Worm (Caenorhabditis elegans) whole organism, late embryonic: Measurements from ENCODE around the gene his-1.

ENCODE experiments used
- C38D4.7 ChIP-seq: fragments of 200-800 bp; sonication (Bioruptor generic); optimal IDR thresholded peaks from 2 replicates; lab custom pipeline; 2018; ENCODE audit warnings: mild to moderate bottlenecking, missing genetic modification characterization, moderate library complexity, missing compliant biosample characterization
- F13H6.1 ChIP-seq: sonication (generic microtip); optimal IDR thresholded peaks from 2 replicates; lab custom pipeline; 2016; ENCODE audit warnings: missing genetic modification characterization, missing compliant biosample characterization
- K02D7.2 ChIP-seq: sonication (generic microtip); optimal IDR thresholded peaks from 2 replicates; lab custom pipeline; 2017; ENCODE audit warnings: mild to moderate bottlenecking, missing genetic modification characterization, missing compliant biosample characterization
- K09A11.1 ChIP-seq: sonication (generic microtip); optimal IDR thresholded peaks from 2 replicates; lab custom pipeline; 2017; ENCODE audit warnings: antibody characterized with exemption, mild to moderate bottlenecking, missing genetic modification characterization, missing compliant biosample characterization; ENCODE audit not compliant: insufficient read depth
- ama-1 ChIP-seq: fragments of 150-350 bp; optimal IDR thresholded peaks from 2 replicates; lab custom pipeline; 2014
- ceh-14 ChIP-seq: sonication (generic microtip); optimal IDR thresholded peaks from 2 replicates; lab custom pipeline; 2016; ENCODE audit warnings: missing genotype, missing genetic modification characterization, missing compliant biosample characterization
- ceh-18 ChIP-seq: sonication (generic microtip); optimal IDR thresholded peaks from 2 replicates; lab custom pipeline; 2016; ENCODE audit warnings: missing genetic modification characterization, missing compliant biosample characterization
- ceh-19 ChIP-seq: fragments of 200-800 bp; sonication (Bioruptor generic); optimal IDR thresholded peaks from 2 replicates; lab custom pipeline; 2018; ENCODE audit warnings: mild to moderate bottlenecking, missing genetic modification characterization, missing compliant biosample characterization
- ceh-22 ChIP-seq: sonication (generic microtip); optimal IDR thresholded peaks from 2 replicates; lab custom pipeline; 2017; ENCODE audit warnings: missing biosample characterization, missing genetic modification characterization
- ceh-24 ChIP-seq: sonication (generic microtip); optimal IDR thresholded peaks from 2 replicates; lab custom pipeline; 2016; ENCODE audit warnings: mild to moderate bottlenecking, missing genetic modification characterization, missing compliant biosample characterization
- ceh-30 ChIP-seq: fragments of 150-350 bp; optimal IDR thresholded peaks from 2 replicates; lab custom pipeline; 2014; ENCODE audit warnings: missing biosample characterization, missing genetic modification characterization
- ceh-34 ChIP-seq: sonication (generic microtip); optimal IDR thresholded peaks from 2 replicates; lab custom pipeline; 2016; ENCODE audit warnings: mild to moderate bottlenecking, missing genetic modification characterization, missing compliant biosample characterization
- ceh-6 ChIP-seq: fragments of 200-800 bp; sonication (Bioruptor generic); optimal IDR thresholded peaks from 2 replicates; lab custom pipeline; 2018; ENCODE audit warnings: mild to moderate bottlenecking, missing genetic modification characterization, missing compliant biosample characterization
- ceh-9 ChIP-seq: sonication (generic microtip); optimal IDR thresholded peaks from 2 replicates; lab custom pipeline; 2016; ENCODE audit warnings: mild to moderate bottlenecking, missing genetic modification characterization, inconsistent platforms, missing compliant biosample characterization
- dmd-4 ChIP-seq: sonication (generic microtip); optimal IDR thresholded peaks from 2 replicates; lab custom pipeline; 2016; ENCODE audit warnings: borderline replicate concordance, missing genetic modification characterization, missing compliant biosample characterization
- dve-1 ChIP-seq: sonication (generic microtip); optimal IDR thresholded peaks from 2 replicates; lab custom pipeline; 2017; ENCODE audit warnings: antibody characterized with exemption, mild to moderate bottlenecking, missing genetic modification characterization, missing compliant biosample characterization
- elt-2 ChIP-seq: sonication (generic microtip); optimal IDR thresholded peaks from 2 replicates; lab custom pipeline; 2016; ENCODE audit warnings: missing genetic modification reagents, missing genetic modification characterization, missing compliant biosample characterization
- elt-4 ChIP-seq: sonication (generic microtip); optimal IDR thresholded peaks from 2 replicates; lab custom pipeline; 2016; ENCODE audit warnings: missing genetic modification characterization, missing compliant biosample characterization
- ets-4 ChIP-seq: sonication (generic microtip); optimal IDR thresholded peaks from 2 replicates; lab custom pipeline; 2016; ENCODE audit warnings: missing genetic modification characterization, missing compliant biosample characterization
- fkh-10 ChIP-seq: fragments of 150-350 bp; optimal IDR thresholded peaks from 2 replicates; lab custom pipeline; 2014; ENCODE audit warnings: missing biosample characterization, missing genetic modification reagents, missing genetic modification characterization
- fkh-6 ChIP-seq: sonication (generic microtip); optimal IDR thresholded peaks from 2 replicates; lab custom pipeline; 2016; ENCODE audit warnings: missing genetic modification characterization, missing compliant biosample characterization
- hlh-30 ChIP-seq: sonication (generic microtip); optimal IDR thresholded peaks from 2 replicates; lab custom pipeline; 2017; ENCODE audit warnings: antibody characterized with exemption, missing genetic modification characterization, missing compliant biosample characterization; ENCODE audit not compliant: insufficient read depth
- hlh-6 ChIP-seq: sonication (generic microtip); optimal IDR thresholded peaks from 2 replicates; lab custom pipeline; 2016; ENCODE audit warnings: missing genotype, missing genetic modification characterization, missing compliant biosample characterization
- madf-2 ChIP-seq: sonication (generic microtip); optimal IDR thresholded peaks from 2 replicates; lab custom pipeline; 2017; ENCODE audit warnings: missing genetic modification characterization, missing compliant biosample characterization
- mec-3 ChIP-seq: sonication (generic microtip); optimal IDR thresholded peaks from 2 replicates; lab custom pipeline; 2016; ENCODE audit warnings: borderline replicate concordance, missing genetic modification characterization, missing compliant biosample characterization
- nfya-1 ChIP-seq: sonication (generic microtip); optimal IDR thresholded peaks from 2 replicates; lab custom pipeline; 2017; ENCODE audit warnings: missing genetic modification characterization, mild to moderate bottlenecking, missing compliant biosample characterization, antibody characterized with exemption, moderate library complexity
- nhr-11 ChIP-seq: fragments of 150-350 bp; optimal IDR thresholded peaks from 2 replicates; lab custom pipeline; 2014; ENCODE audit warnings: missing biosample characterization, missing genetic modification characterization
- nhr-232 ChIP-seq: sonication (generic microtip); optimal IDR thresholded peaks from 2 replicates; lab custom pipeline; 2016; ENCODE audit warnings: missing genetic modification characterization, missing compliant biosample characterization
- npax-4 ChIP-seq: sonication (generic microtip); optimal IDR thresholded peaks from 2 replicates; lab custom pipeline; 2016; ENCODE audit warnings: missing genetic modification characterization, missing compliant biosample characterization
- odd-2 ChIP-seq: sonication (generic microtip); optimal IDR thresholded peaks from 2 replicates; lab custom pipeline; 2017; ENCODE audit warnings: antibody characterized with exemption, mild to moderate bottlenecking, missing genetic modification characterization, missing compliant biosample characterization
- pag-3 ChIP-seq: sonication (generic microtip); optimal IDR thresholded peaks from 2 replicates; lab custom pipeline; 2016; ENCODE audit warnings: missing compliant biosample characterization, missing genetic modification characterization, borderline replicate concordance
- pat-9 ChIP-seq: fragments of 200-800 bp; sonication (Bioruptor generic); optimal IDR thresholded peaks from 2 replicates; lab custom pipeline; 2018; ENCODE audit warnings: mild to moderate bottlenecking, missing genetic modification characterization, moderate library complexity, missing compliant biosample characterization
- pqm-1 ChIP-seq: sonication (generic microtip); optimal IDR thresholded peaks from 2 replicates; lab custom pipeline; 2016; ENCODE audit warnings: missing genetic modification characterization, missing compliant biosample characterization
- ref-2 ChIP-seq: sonication (generic microtip); optimal IDR thresholded peaks from 2 replicates; lab custom pipeline; 2016; ENCODE audit warnings: missing genetic modification characterization, missing compliant biosample characterization
- sox-2 ChIP-seq: fragments of 200-800 bp; sonication (Bioruptor generic); IDR thresholded peaks from 2 replicates; pipeline ENCODE4 v1.3.6; 2022; ENCODE audit warnings: missing genetic modification reagents, missing genetic modification characterization, missing compliant biosample characterization
- sox-4 ChIP-seq: sonication (generic microtip); optimal IDR thresholded peaks from 2 replicates; lab custom pipeline; 2017; ENCODE audit warnings: mild to moderate bottlenecking, missing genetic modification characterization, inconsistent platforms, missing compliant biosample characterization
- tbx-7 ChIP-seq: sonication (generic microtip); optimal IDR thresholded peaks from 2 replicates; lab custom pipeline; 2016; ENCODE audit warnings: missing genotype, missing genetic modification characterization, missing compliant biosample characterization
- ttx-3 ChIP-seq: sonication (generic microtip); optimal IDR thresholded peaks from 2 replicates; lab custom pipeline; 2016; ENCODE audit warnings: missing genetic modification reagents, missing genetic modification characterization, missing compliant biosample characterization
- unc-3 ChIP-seq, 2 experiments: fragments of 200-800 bp in 1 of 2; sonication (Bioruptor generic) in 1 of 2; sonication (generic microtip) in 1 of 2; conservative IDR thresholded peaks in 1 of 2; optimal IDR thresholded peaks in 1 of 2; 2 replicates each; pipeline versions ENCODE4 v1.3.6 to Lab custom; 2016 to 2022; ENCODE audit warnings: missing compliant biosample characterization in 2 of 2, missing genetic modification characterization in 2 of 2, missing genetic modification reagents in 1 of 2
- ztf-16 ChIP-seq: sonication (generic microtip); optimal IDR thresholded peaks from 2 replicates; lab custom pipeline; 2017; ENCODE audit warnings: missing genetic modification characterization, missing compliant biosample characterization

The his-1 gene

DNA sequence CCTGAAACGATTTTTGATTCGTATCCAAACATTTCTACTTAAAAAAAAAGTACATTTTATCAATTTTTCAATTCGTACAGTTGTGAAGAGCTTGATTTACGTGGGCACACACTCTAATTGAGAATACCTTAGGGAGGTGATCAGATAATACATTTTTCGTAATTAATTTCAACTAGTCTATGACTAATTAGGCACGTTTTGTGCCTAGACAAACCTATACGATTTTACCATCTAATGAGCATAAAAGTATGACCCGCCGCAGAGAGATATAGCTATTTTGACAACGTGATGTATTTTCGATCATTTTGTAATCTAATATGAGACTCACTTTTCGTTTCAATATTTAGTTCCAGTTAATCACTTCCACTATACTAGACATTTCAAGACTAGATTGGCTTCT, 25.3 kb upstream of the his-1 start:
- TF ChIP-seq ceh-30 (tag; lab: Kevin White, UChicago) (no peak), ceh-22 (tag; lab: Kevin White, UChicago) (no peak), ceh-9 (no peak), nhr-232 (tag; lab: Kevin White, UChicago) (no peak), K09A11.1 (tag; lab: Kevin White, UChicago) (no peak), ceh-6 (GFP tag; lab: Kevin White, UChicago) (no peak), ceh-34 (tag; lab: Kevin White, UChicago) (no peak), npax-4 (tag; lab: Kevin White, UChicago) (no peak), ref-2 (tag; lab: Kevin White, UChicago) (no peak), ztf-16 (no peak), hlh-6 (no peak), unc-3 (GFP tag; conservative IDR thresholded peaks at IDR 0.05; lab: Robert Waterston, UW) (no peak), unc-3 (tag; optimal IDR thresholded peaks at IDR 0.05; lab: Kevin White, UChicago) (no peak), F13H6.1 (tag; lab: Kevin White, UChicago) (no peak), elt-4 (no peak), odd-2 (tag; lab: Kevin White, UChicago) (no peak), dmd-4 (tag; lab: Kevin White, UChicago) (no peak), ceh-14 (tag; lab: Kevin White, UChicago) (no peak), nhr-11 (tag; lab: Kevin White, UChicago) (no peak), mec-3 (tag; lab: Kevin White, UChicago) (no peak)

DNA sequence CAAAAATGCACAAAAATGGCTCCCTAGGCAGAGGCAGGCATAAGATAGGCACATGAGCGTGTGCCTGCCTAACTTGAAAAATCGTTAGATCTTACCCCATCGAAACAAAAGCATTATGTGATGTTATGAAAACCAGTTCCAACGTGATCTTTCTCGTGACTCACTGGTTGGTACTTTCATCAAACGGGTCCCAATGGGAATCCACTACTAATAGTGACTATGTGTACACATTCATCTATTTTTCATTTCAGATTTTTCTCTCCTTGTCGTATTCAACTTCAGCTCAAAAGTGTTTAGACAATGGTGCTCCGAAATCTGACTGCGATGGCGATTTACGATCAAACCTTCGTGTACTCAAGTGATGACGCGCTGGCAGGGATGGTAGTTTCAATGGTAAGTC, 24.6 kb upstream of the his-1 start, which contains the start of gene srx-43:
Gene srx-43 (plus strand): TSS at position 301 of the 400 bp plus-strand sequence.
- TF ChIP-seq K09A11.1 (tag; lab: Kevin White, UChicago) (no peak), pqm-1 (tag; lab: Kevin White, UChicago) (no peak), ceh-6 (GFP tag; lab: Kevin White, UChicago) (no peak), mec-3 (tag; lab: Kevin White, UChicago) (no peak), C38D4.7 (GFP tag; lab: Kevin White, UChicago) (no peak), dve-1 (tag; lab: Kevin White, UChicago) (no peak), nhr-11 (tag; lab: Kevin White, UChicago) (no peak), nhr-232 (tag; lab: Kevin White, UChicago) (no peak), fkh-10 (GFP tag; lab: Kevin White, UChicago) (no peak), nfya-1 (no peak), elt-2 (no peak), ets-4 (tag; lab: Kevin White, UChicago) (no peak), sox-2 (GFP tag; lab: Robert Waterston, UW) (no peak), pag-3 (no peak), ceh-18 (tag; lab: Kevin White, UChicago) (no peak), ama-1 (lab: Kevin White, UChicago) (no peak), unc-3 (GFP tag; conservative IDR thresholded peaks at IDR 0.05; lab: Robert Waterston, UW) (no peak), unc-3 (tag; optimal IDR thresholded peaks at IDR 0.05; lab: Kevin White, UChicago) (no peak), pat-9 (tag; lab: Kevin White, UChicago) (no peak), K02D7.2 (tag; lab: Kevin White, UChicago) (no peak)

DNA sequence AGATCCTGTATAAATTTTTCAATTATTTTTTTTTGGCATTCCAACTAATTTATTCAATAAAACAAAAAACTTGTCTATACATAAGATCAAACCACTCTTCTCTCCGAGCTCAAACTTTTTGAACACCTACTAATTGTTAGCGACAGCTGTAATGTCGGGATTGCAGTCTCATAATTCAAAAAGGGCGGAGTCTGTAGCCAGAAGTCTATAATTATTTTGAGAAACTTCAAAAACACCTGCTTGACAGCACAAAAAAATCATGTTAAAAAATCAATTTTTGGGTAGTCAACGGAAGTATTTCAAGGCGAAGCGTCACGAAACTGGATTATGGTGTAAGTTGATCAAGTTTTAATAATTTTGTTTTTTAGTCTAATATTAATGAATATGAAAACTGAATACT, 22.3 kb upstream of the his-1 start, which contains the start of gene srx-44:
Gene srx-44 (plus strand): TSS at position 301 of the 400 bp plus-strand sequence.
- no peak for TF ChIP-seq sox-4 (tag; lab: Kevin White, UChicago)
- no peak for TF ChIP-seq ceh-30 (tag; lab: Kevin White, UChicago)
- no peak for TF ChIP-seq ceh-9
- no peak for TF ChIP-seq madf-2 (tag; lab: Kevin White, UChicago)
- no peak for TF ChIP-seq ceh-24 (tag; lab: Kevin White, UChicago)
- no peak for TF ChIP-seq ceh-19 (GFP tag; lab: Kevin White, UChicago)
- no peak for TF ChIP-seq ttx-3 (tag; lab: Kevin White, UChicago)
- TF ChIP-seq pag-3: no peak
- no peak for TF ChIP-seq pat-9 (tag; lab: Kevin White, UChicago)
- TF ChIP-seq ceh-22 (tag; lab: Kevin White, UChicago): no peak
- TF ChIP-seq tbx-7 (tag; lab: Kevin White, UChicago): no peak
- TF ChIP-seq ama-1 (lab: Kevin White, UChicago): no peak
- TF ChIP-seq npax-4 (tag; lab: Kevin White, UChicago): no peak
- TF ChIP-seq fkh-6 (tag; lab: Kevin White, UChicago): no peak
- TF ChIP-seq sox-2 (GFP tag; lab: Robert Waterston, UW): no peak
- TF ChIP-seq ztf-16: no peak
- no peak for TF ChIP-seq dmd-4 (tag; lab: Kevin White, UChicago)
- no peak for TF ChIP-seq dve-1 (tag; lab: Kevin White, UChicago)
- no peak for TF ChIP-seq hlh-30 (tag; lab: Kevin White, UChicago)
- TF ChIP-seq nfya-1: no peak
- TF ChIP-seq, all 69 proteins: peak for 0
